Fruit fly (Drosophila melanogaster) whole organism, wandering third instar larva: ENCODE measurements around the gene CG44476.
A peak's percentile ranks its signal among the peaks of the same experiment; 100 is the strongest.

Source experiments
- Abd-B ChIP-seq: fragments of >200 bp; optimal IDR thresholded peaks from 2 replicates; lab custom pipeline; 2017; ENCODE audit warnings: missing biosample characterization, missing genetic modification characterization
- CG32264 ChIP-seq: fragments of 200-800 bp; sonication (Bioruptor generic); optimal IDR thresholded peaks from 2 replicates; lab custom pipeline; 2016; ENCODE audit warnings: missing biosample characterization, missing genetic modification characterization
- Dfd ChIP-seq: fragments of >200 bp; optimal IDR thresholded peaks from 2 replicates; lab custom pipeline; 2017; ENCODE audit warnings: missing biosample characterization, missing genetic modification characterization
- Dif ChIP-seq: fragments of 200-275, 200-300 bp; sonication (Bioruptor generic); optimal IDR thresholded peaks from 2 replicates; lab custom pipeline; 2018; ENCODE audit warnings: missing biosample characterization, missing genetic modification characterization; ENCODE audit not compliant: partially characterized antibody
- GATAd ChIP-seq: sonication (Bioruptor generic); optimal IDR thresholded peaks from 2 replicates; lab custom pipeline; 2016; ENCODE audit warnings: missing biosample characterization, missing genetic modification characterization
- HLH106 ChIP-seq: fragments of 200-800 bp; optimal IDR thresholded peaks from 3 replicates; lab custom pipeline; 2019; ENCODE audit warnings: missing biosample characterization, mild to moderate bottlenecking, missing genetic modification characterization, moderate library complexity
- Hnf4 ChIP-seq: fragments of 200-800 bp; sonication (Bioruptor generic); optimal IDR thresholded peaks from 2 replicates; lab custom pipeline; 2016; ENCODE audit warnings: missing biosample characterization, mild to moderate bottlenecking, missing genetic modification characterization
- Hr78 ChIP-seq: fragments of >200 bp; optimal IDR thresholded peaks from 2 replicates; lab custom pipeline; 2017; ENCODE audit warnings: missing biosample characterization, missing genetic modification characterization
- Hr83 ChIP-seq: fragments of 200-300 bp; sonication (Bioruptor generic); optimal IDR thresholded peaks from 2 replicates; lab custom pipeline; 2016; ENCODE audit warnings: missing biosample characterization, mild to moderate bottlenecking, missing genetic modification characterization, moderate library complexity; ENCODE audit not compliant: poor library complexity, severe bottlenecking
- Jra ChIP-seq: sonication (Bioruptor generic); optimal IDR thresholded peaks from 2 replicates; lab custom pipeline; 2016; ENCODE audit warnings: missing biosample characterization, missing genetic modification characterization
- Mio ChIP-seq: sonication (Bioruptor generic); optimal IDR thresholded peaks from 2 replicates; lab custom pipeline; 2016; ENCODE audit warnings: missing biosample characterization, missing genetic modification characterization
- Myc ChIP-seq: fragments of >200 bp; optimal IDR thresholded peaks from 2 replicates; lab custom pipeline; 2017
- N ChIP-seq: fragments of >200 bp; optimal IDR thresholded peaks from 2 replicates; lab custom pipeline; 2018; ENCODE audit warnings: missing biosample characterization, missing external identifiers, missing genetic modification characterization
- Rel ChIP-seq, 2 experiments: fragments of 200-800 bp; sonication (Bioruptor generic) in 1 of 2; optimal IDR thresholded peaks; 2 replicates in 1 of 2; 3 replicates in 1 of 2; lab custom pipeline; 2016 to 2019; ENCODE audit warnings: mild to moderate bottlenecking in 2 of 2, missing biosample characterization in 2 of 2, missing genetic modification characterization in 2 of 2, moderate library complexity in 1 of 2
- Sp1 ChIP-seq: fragments of 200-800 bp; sonication (Bioruptor generic); optimal IDR thresholded peaks from 3 replicates; lab custom pipeline; 2019; ENCODE audit warnings: missing biosample characterization, mild to moderate bottlenecking, missing genetic modification characterization, moderate library complexity
- Vsx2 ChIP-seq: fragments of 200-300, 225-300 bp; sonication (Bioruptor generic); optimal IDR thresholded peaks from 2 replicates; lab custom pipeline; 2018; ENCODE audit warnings: missing biosample characterization, missing genetic modification characterization; ENCODE audit not compliant: partially characterized antibody
- br ChIP-seq: fragments of 200-800 bp; sonication (Bioruptor generic); optimal IDR thresholded peaks from 2 replicates; lab custom pipeline; 2016; ENCODE audit warnings: missing biosample characterization, missing genetic modification characterization
- brk ChIP-seq: fragments of 200-800 bp; sonication (Bioruptor generic); optimal IDR thresholded peaks from 2 replicates; lab custom pipeline; 2016; ENCODE audit warnings: missing biosample characterization, mild to moderate bottlenecking, missing genetic modification characterization
- dl ChIP-seq, 2 experiments: fragments of 175-275, 200-275 bp in 1 of 2; fragments of 200-275 bp in 1 of 2; sonication (Bioruptor generic); optimal IDR thresholded peaks; lab custom pipeline; 2018; ENCODE audit warnings: mild to moderate bottlenecking in 2 of 2, missing biosample characterization in 2 of 2, missing genetic modification characterization in 2 of 2, moderate library complexity in 2 of 2; ENCODE audit not compliant: partially characterized antibody in 2 of 2, insufficient read depth in 1 of 2
- dmrt93B ChIP-seq: fragments of 200-800 bp; sonication (Bioruptor generic); optimal IDR thresholded peaks from 2 replicates; lab custom pipeline; 2018; ENCODE audit warnings: missing biosample characterization, mild to moderate bottlenecking, missing genetic modification characterization
- foxo ChIP-seq, 2 experiments: fragments of 200-800 bp; sonication (Bioruptor generic); optimal IDR thresholded peaks; 2 replicates in 1 of 2; 3 replicates in 1 of 2; lab custom pipeline; 2016 to 2017; ENCODE audit warnings: missing biosample characterization in 2 of 2, missing genetic modification characterization in 2 of 2
- fru ChIP-seq: fragments of 200-800 bp; sonication (Bioruptor generic); optimal IDR thresholded peaks from 3 replicates; lab custom pipeline; 2016; ENCODE audit warnings: missing biosample characterization, mild to moderate bottlenecking, missing genetic modification characterization
- jim ChIP-seq: fragments of 175-275, 200-325 bp; sonication (Bioruptor generic); optimal IDR thresholded peaks from 2 replicates; lab custom pipeline; 2016; ENCODE audit warnings: missing biosample characterization, mild to moderate bottlenecking, missing genetic modification characterization
- pan ChIP-seq: fragments of >200 bp; optimal IDR thresholded peaks from 2 replicates; lab custom pipeline; 2017
- psq ChIP-seq: fragments of 200-800 bp; sonication (Bioruptor generic); optimal IDR thresholded peaks from 3 replicates; lab custom pipeline; 2017; ENCODE audit warnings: missing biosample characterization, mild to moderate bottlenecking, missing genetic modification characterization, moderate library complexity
- rgr ChIP-seq: fragments of 200-800 bp; sonication (Bioruptor generic); optimal IDR thresholded peaks from 3 replicates; lab custom pipeline; 2016; ENCODE audit warnings: missing biosample characterization, mild to moderate bottlenecking, missing genetic modification characterization
- sage ChIP-seq: fragments of 200-800 bp; sonication (Bioruptor generic); optimal IDR thresholded peaks from 2 replicates; lab custom pipeline; 2016; ENCODE audit warnings: missing biosample characterization, mild to moderate bottlenecking, missing genetic modification characterization
- sv ChIP-seq: fragments of 200-800 bp; sonication (Bioruptor generic); optimal IDR thresholded peaks from 3 replicates; lab custom pipeline; 2016; ENCODE audit warnings: missing biosample characterization, missing genetic modification characterization
- tai ChIP-seq: sonication (Bioruptor generic); optimal IDR thresholded peaks from 2 replicates; lab custom pipeline; 2016; ENCODE audit warnings: missing biosample characterization, missing genetic modification characterization
- usp ChIP-seq: fragments of >200 bp; optimal IDR thresholded peaks from 2 replicates; lab custom pipeline; 2017; ENCODE audit warnings: missing biosample characterization, missing genetic modification characterization
- woc ChIP-seq: sonication (Bioruptor generic); optimal IDR thresholded peaks from 2 replicates; lab custom pipeline; 2016; ENCODE audit warnings: missing biosample characterization, mild to moderate bottlenecking, missing genetic modification characterization

The CG44476 gene

DNA sequence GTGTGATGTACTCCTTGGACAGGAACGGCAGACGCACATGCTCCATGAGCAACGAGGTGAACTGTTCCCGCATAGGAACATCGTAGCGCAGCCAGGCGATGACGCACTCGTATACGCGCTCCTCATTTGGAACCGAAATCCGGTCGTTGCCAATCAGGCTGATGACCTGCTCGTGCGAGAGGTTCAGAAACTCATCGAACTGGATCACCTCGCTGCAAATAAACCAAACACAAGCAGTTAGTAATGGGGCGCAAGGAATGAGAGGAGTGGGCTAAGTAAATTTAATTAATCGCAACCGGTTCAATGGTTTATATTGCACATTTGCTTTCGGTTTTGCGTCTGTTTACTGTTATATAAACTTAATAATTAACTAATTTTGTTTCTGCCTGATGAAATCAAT is 21.6 kb upstream of the CG44476 start:
- TF ChIP-seq Rel (GFP tag; optimal IDR thresholded peaks at IDR 0.05; lab: Kevin White, UChicago) (no peak), Rel (tag; optimal IDR thresholded peaks at IDR 0.05; lab: Kevin White, UChicago) (no peak), Sp1 (GFP tag; lab: Kevin White, UChicago) (no peak), Hr78 (no peak), CG32264 (no peak), Dif (GFP tag; lab: Kevin White, UChicago) (no peak), Hnf4 (GFP tag; lab: Kevin White, UChicago) (no peak), N (GFP tag; lab: Kevin White, UChicago) (no peak), sage (GFP tag; lab: Kevin White, UChicago) (no peak), psq (GFP tag; lab: Kevin White, UChicago) (no peak), Abd-B (GFP tag; lab: Kevin White, UChicago) (no peak), Vsx2 (GFP tag; lab: Kevin White, UChicago) (no peak), usp (no peak), Myc (lab: Kevin White, UChicago) (no peak)
- TF ChIP-seq, all 38 proteins: peak for 0

DNA sequence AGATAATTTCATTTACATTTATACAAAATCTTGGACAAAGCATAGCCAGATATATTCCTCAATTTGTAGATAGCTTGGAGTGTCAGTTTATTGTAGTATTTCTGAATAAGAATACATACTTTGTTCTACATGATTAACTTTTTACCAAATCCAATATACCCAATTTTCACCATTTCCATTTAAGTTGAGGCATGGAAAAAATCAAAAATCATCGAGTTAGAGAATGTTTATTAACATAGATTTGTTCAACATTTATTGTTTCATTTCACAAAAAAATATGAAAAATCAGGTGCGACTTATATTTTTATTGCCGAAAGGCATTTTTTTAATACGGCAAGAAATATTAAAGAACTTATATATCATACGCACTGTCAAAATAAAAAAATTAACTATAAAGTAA is 12.7 kb upstream of the CG44476 start, which contains the start of gene Grl36b:
Grl36b (minus strand) TSS at position 101 of the 400 bp plus-strand sequence.
- TF ChIP-seq dmrt93B (GFP tag; lab: Kevin White, UChicago) (no peak), Rel (GFP tag; optimal IDR thresholded peaks at IDR 0.05; lab: Kevin White, UChicago) (no peak), Rel (tag; optimal IDR thresholded peaks at IDR 0.05; lab: Kevin White, UChicago) (no peak), Hr78 (no peak), Dfd (GFP tag; lab: Kevin White, UChicago) (no peak), dl (GFP tag; optimal IDR thresholded peaks at IDR 0.05; lab: Kevin White, UChicago; ENCODE audit: insufficient read depth in 1 of 2, partially characterized antibody in 2 of 2) (no peak), fru (GFP tag; lab: Kevin White, UChicago) (no peak), brk (no peak), GATAd (GFP tag; lab: Kevin White, UChicago) (no peak), Sp1 (GFP tag; lab: Kevin White, UChicago) (no peak), foxo (GFP tag; optimal IDR thresholded peaks at IDR 0.05; lab: Kevin White, UChicago) (no peak), pan (lab: Kevin White, UChicago) (no peak), woc (GFP tag; lab: Kevin White, UChicago) (no peak)

DNA sequence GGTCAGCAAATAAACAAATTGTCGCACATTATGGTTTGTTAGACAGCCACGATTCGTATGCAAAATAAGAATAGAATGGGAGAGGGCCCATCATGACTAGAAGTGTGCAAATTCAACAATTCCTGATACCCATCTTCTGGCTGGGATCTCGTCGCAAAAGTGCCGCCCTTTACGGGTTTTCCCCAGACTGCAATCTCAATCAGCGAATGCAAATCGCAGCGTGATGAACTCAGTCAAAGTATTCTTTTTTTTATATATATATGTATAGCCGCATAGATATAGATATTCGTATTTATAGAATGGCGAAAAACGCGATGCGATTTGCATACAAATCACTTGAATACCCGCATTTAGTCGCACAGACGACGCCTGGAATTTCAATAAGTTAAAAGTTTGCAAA is 9.9 kb upstream of the CG44476 start:
- no peak for TF ChIP-seq Rel (GFP tag; optimal IDR thresholded peaks at IDR 0.05; lab: Kevin White, UChicago)
- TF ChIP-seq Rel (tag; optimal IDR thresholded peaks at IDR 0.05; lab: Kevin White, UChicago), result peak; percentile 95
- TF ChIP-seq tai (GFP tag; lab: Kevin White, UChicago), result no peak
- no peak for TF ChIP-seq dmrt93B (GFP tag; lab: Kevin White, UChicago)

DNA sequence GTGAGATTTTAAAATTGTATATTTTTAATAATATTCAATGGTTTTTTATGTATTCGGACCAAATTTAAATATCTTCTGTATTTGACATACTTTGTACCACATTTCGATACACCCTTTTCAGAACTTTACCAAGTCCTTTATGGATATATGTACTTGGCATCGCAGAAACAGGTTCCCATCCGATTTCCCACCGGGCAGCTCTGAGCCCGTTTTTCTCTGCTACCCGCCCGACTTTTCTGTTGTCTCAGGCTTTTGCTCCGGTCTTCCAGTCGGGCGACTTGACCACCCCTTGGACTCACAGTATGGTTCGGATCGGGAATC is 9.2 kb upstream of the CG44476 start:
- TF ChIP-seq psq (GFP tag; lab: Kevin White, UChicago), result peak; percentile 17
- TF ChIP-seq Jra (GFP tag; lab: Kevin White, UChicago), result no peak
- peak; percentile 9 for TF ChIP-seq sage (GFP tag; lab: Kevin White, UChicago)
- peak; percentile 28 for TF ChIP-seq dmrt93B (GFP tag; lab: Kevin White, UChicago)
- TF ChIP-seq HLH106 (tag; lab: Kevin White, UChicago), result peak; percentile 46
- TF ChIP-seq Hr83 (GFP tag; lab: Kevin White, UChicago), result no peak
- no peak for TF ChIP-seq tai (GFP tag; lab: Kevin White, UChicago)
- TF ChIP-seq br, result no peak
- TF ChIP-seq rgr (GFP tag; lab: Kevin White, UChicago), result peak; percentile 10
- TF ChIP-seq Sp1 (GFP tag; lab: Kevin White, UChicago), result peak; percentile 1
- TF ChIP-seq jim, result no peak
- TF ChIP-seq sv (GFP tag; lab: Kevin White, UChicago), result no peak
- TF ChIP-seq Mio (GFP tag; lab: Kevin White, UChicago), result no peak
- no peak for TF ChIP-seq Hr78
